Fruit fly (Drosophila melanogaster): Measurements from ENCODE around the gene Septin4.

Septin4 gene

dm6 chrX:16723203-16724173, 28.5 kb upstream of the Septin4 start (continued):
- TF ChIP-seq CG7987 (GFP tag; optimal IDR thresholded peaks at IDR 0.05) (no peak), CG8924 (tag; optimal IDR thresholded peaks at IDR 0.05) (peak; percentile 79), mirr (GFP tag; optimal IDR thresholded peaks at IDR 0.05) (no peak), CG12219 (GFP tag; optimal IDR thresholded peaks at IDR 0.05) (peak; percentile 69), CG2712 (tag; optimal IDR thresholded peaks at IDR 0.05) (peak; percentile 76), CG18619 (GFP tag; optimal IDR thresholded peaks at IDR 0.05) (peak; percentile 81), gsb (GFP tag; IDR thresholded peaks at IDR 0.05) (0 out of 2 replicates have a peak, but pooled peaks have one; percentile 27), Blimp-1 (GFP tag; optimal IDR thresholded peaks at IDR 0.05) (peak; percentile 52), CG7372 (GFP tag; IDR thresholded peaks at IDR 0.05) (no peak), CTCF (GFP tag; optimal IDR thresholded peaks at IDR 0.05) (peak; percentile 48), MTF-1 (GFP tag; optimal IDR thresholded peaks at IDR 0.05; ENCODE audit: borderline replicate concordance) (no peak), Stat92E (GFP tag; optimal IDR thresholded peaks at IDR 0.05) (no peak), cas (GFP tag; IDR thresholded peaks at IDR 0.05) (no peak), CG4730 (GFP tag; IDR thresholded peaks at IDR 0.05) (peak; percentile 26; the same call in 1 of the 2 replicates), CG15514 (GFP tag; optimal IDR thresholded peaks at IDR 0.05) (peak; percentile 20), Bteb2 (GFP tag; optimal IDR thresholded peaks at IDR 0.05) (peak; percentile 66), CG12659 (GFP tag; optimal IDR thresholded peaks at IDR 0.05) (peak; percentile 80), dan (GFP tag; IDR thresholded peaks at IDR 0.05) (no peak), CG6689 (GFP tag; IDR thresholded peaks at IDR 0.05) (peak; percentile 76), CG13296 (GFP tag; optimal IDR thresholded peaks at IDR 0.05) (peak; percentile 54), PHDP (tag; optimal IDR thresholded peaks at IDR 0.05) (peak; percentile 87), run (tag; optimal IDR thresholded peaks at IDR 0.05) (peak; percentile 80), CG13624 (GFP tag; optimal IDR thresholded peaks at IDR 0.05) (no peak), Rfx (GFP tag; IDR thresholded peaks at IDR 0.05) (peak; percentile 75), CG3281 (GFP tag; optimal IDR thresholded peaks at IDR 0.05) (peak; percentile 52), gro (GFP tag; optimal IDR thresholded peaks at IDR 0.05) (no peak), CG11504 (tag; optimal IDR thresholded peaks at IDR 0.05) (peak; percentile 86), otp (GFP tag; IDR thresholded peaks at IDR 0.05) (peak; percentile 36; the same call in 1 of the 3 replicates), D19B (GFP tag; optimal IDR thresholded peaks at IDR 0.05) (peak; percentile 72), Trl (optimal IDR thresholded peaks at IDR 0.05) (peak; percentile 36 to 39), Trl (GFP tag; optimal IDR thresholded peaks at IDR 0.05) (no peak), CG11723 (GFP tag; optimal IDR thresholded peaks at IDR 0.05) (peak; percentile 52), CG30403 (GFP tag; optimal IDR thresholded peaks at IDR 0.05) (peak; percentile 83), repo (GFP tag; optimal IDR thresholded peaks at IDR 0.05) (no peak), unc-4 (GFP tag; IDR thresholded peaks at IDR 0.05; ENCODE audit: partially characterized antibody) (no peak), Adf1 (GFP tag; IDR thresholded peaks at IDR 0.05) (peak; percentile 97), jing (GFP tag; optimal IDR thresholded peaks at IDR 0.05) (peak; percentile 39), Hsf (GFP tag; optimal IDR thresholded peaks at IDR 0.05) (peak; percentile 63), HHEX (GFP tag; optimal IDR thresholded peaks at IDR 0.05) (peak; percentile 64), CG31388 (GFP tag; optimal IDR thresholded peaks at IDR 0.05) (no peak), HmgD (GFP tag; optimal IDR thresholded peaks at IDR 0.05) (no peak), CG13123 (GFP tag; optimal IDR thresholded peaks at IDR 0.05) (peak; percentile 17), gcm2 (GFP tag; optimal IDR thresholded peaks at IDR 0.05) (peak; percentile 10), CG11093 (GFP tag; IDR thresholded peaks at IDR 0.05) (no peak), slbo (GFP tag; IDR thresholded peaks at IDR 0.05) (peak; percentile 73), tin (GFP tag; optimal IDR thresholded peaks at IDR 0.05) (peak; percentile 27), CG4360 (GFP tag; IDR thresholded peaks at IDR 0.05) (peak; percentile 95), shn (GFP tag; optimal IDR thresholded peaks at IDR 0.05) (peak; percentile 25), CG12236 (GFP tag; optimal IDR thresholded peaks at IDR 0.05) (peak; percentile 27)

All from whole organism, embryonic.